Worm (Caenorhabditis elegans) whole organism, L2 larva: ENCODE data around the gene F38B7.2.

Source experiments
- ZK546.5 ChIP-seq: sonication (generic microtip); optimal IDR thresholded peaks from 2 replicates; lab custom pipeline; 2017; ENCODE audit warnings: missing biosample characterization, missing genetic modification characterization
- ama-1 ChIP-seq: fragments of 150-350 bp; optimal IDR thresholded peaks from 2 replicates; lab custom pipeline; 2018; ENCODE audit warnings: inconsistent platforms
- egl-27 ChIP-seq: sonication (generic microtip); optimal IDR thresholded peaks from 3 replicates; lab custom pipeline; 2017; ENCODE audit warnings: missing biosample characterization, missing genetic modification reagents, missing genetic modification characterization
- mbf-1 ChIP-seq: sonication (generic microtip); optimal IDR thresholded peaks from 2 replicates; lab custom pipeline; 2017; ENCODE audit warnings: missing biosample characterization, missing genetic modification characterization
- nhr-10 ChIP-seq: sonication (generic microtip); optimal IDR thresholded peaks from 2 replicates; lab custom pipeline; 2017; ENCODE audit warnings: missing biosample characterization, missing genetic modification characterization
- nhr-11 ChIP-seq: fragments of 150-350 bp; optimal IDR thresholded peaks from 2 replicates; lab custom pipeline; 2014; ENCODE audit warnings: missing biosample characterization, missing genetic modification characterization
- nhr-25 ChIP-seq: fragments of 150-350 bp; sonication (generic microtip); optimal IDR thresholded peaks from 3 replicates; lab custom pipeline; 2014; ENCODE audit warnings: missing biosample characterization, missing genetic modification characterization
- unc-62 ChIP-seq: fragments of 150-350 bp; optimal IDR thresholded peaks from 2 replicates; lab custom pipeline; 2014; ENCODE audit warnings: missing biosample characterization, missing genetic modification reagents, missing genetic modification characterization

- TF ChIP-seq nhr-10 (tag; lab: Kevin White, UChicago) (no peak), ZK546.5 (tag; lab: Kevin White, UChicago) (no peak), unc-62 (no peak), nhr-11 (no peak), egl-27 (tag; lab: Kevin White, UChicago) (no peak), mbf-1 (tag; lab: Kevin White, UChicago) (no peak), ama-1 (no peak), nhr-25 (tag; lab: Kevin White, UChicago) (no peak)
Observed at ce11 chrV:11503081-11503751, 40.5 kb upstream of the F38B7.2 start, which contains the start of gene C55A6.12.
